Worm (Caenorhabditis elegans): ENCODE results near the gene Y49E10.27.

Y49E10.27 gene

DNA sequence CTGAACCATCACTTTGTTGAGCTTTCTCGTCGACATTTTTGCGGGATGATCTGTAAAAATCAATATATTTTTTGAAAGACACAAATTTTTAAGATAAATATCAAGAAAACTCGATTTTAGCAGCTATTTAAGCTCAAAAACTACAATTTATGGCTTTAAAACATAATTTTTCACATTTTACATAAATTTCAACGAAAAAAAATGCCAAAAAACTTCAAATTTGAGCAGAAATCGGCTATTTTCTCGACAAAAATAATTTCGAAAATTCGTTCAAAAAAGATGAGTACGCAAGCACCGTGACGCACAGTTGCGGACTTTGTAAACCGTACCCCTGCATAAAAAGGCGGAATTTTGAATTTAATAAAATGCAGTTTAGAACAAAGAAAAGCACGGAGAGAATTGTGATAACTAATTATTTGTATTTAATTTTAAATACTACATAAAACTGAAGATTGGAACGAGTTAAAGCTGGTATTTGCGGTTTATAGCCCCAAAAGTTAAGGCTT, 4.6 kb upstream of the Y49E10.27 start, which contains the start of gene snr-6:
snr-6 (minus strand) TSS at position 51 of the 506 bp plus-strand sequence.
- TF ChIP-seq ztf-11 (tag; optimal IDR thresholded peaks at IDR 0.05) (no peak), unc-120 (tag; optimal IDR thresholded peaks at IDR 0.05; ENCODE audit: poor library complexity, severe bottlenecking) (peak; percentile 2), ces-1 (GFP tag; optimal IDR thresholded peaks at IDR 0.05) (peak; percentile 61), drap-1 (GFP tag; optimal IDR thresholded peaks at IDR 0.05) (peak; percentile 7), lsy-2 (tag; optimal IDR thresholded peaks at IDR 0.05) (peak; percentile 98), M03D4.4 (tag; optimal IDR thresholded peaks at IDR 0.05) (peak; percentile 9), pha-4 (tag; optimal IDR thresholded peaks at IDR 0.05) (peak; percentile 60), ceh-39 (tag; optimal IDR thresholded peaks at IDR 0.05) (peak; percentile 23), mls-2 (tag; optimal IDR thresholded peaks at IDR 0.05) (no peak), unc-62 (GFP tag; optimal IDR thresholded peaks at IDR 0.05) (peak; percentile 3), tbx-8 (GFP tag; optimal IDR thresholded peaks at IDR 0.05) (no peak), nhr-237 (tag; optimal IDR thresholded peaks at IDR 0.05) (peak; percentile 73), sptf-1 (tag; optimal IDR thresholded peaks at IDR 0.05) (peak; percentile 12), mep-1 (tag; optimal IDR thresholded peaks at IDR 0.05) (peak; percentile 86), ceh-83 (GFP tag; optimal IDR thresholded peaks at IDR 0.05) (peak; percentile 23), cnd-1 (tag; optimal IDR thresholded peaks at IDR 0.05) (no peak), lin-13 (tag; optimal IDR thresholded peaks at IDR 0.05) (peak; percentile 52), bed-3 (GFP tag; optimal IDR thresholded peaks at IDR 0.05) (no peak), hlh-1 (tag; optimal IDR thresholded peaks at IDR 0.05) (peak; percentile 50)

DNA sequence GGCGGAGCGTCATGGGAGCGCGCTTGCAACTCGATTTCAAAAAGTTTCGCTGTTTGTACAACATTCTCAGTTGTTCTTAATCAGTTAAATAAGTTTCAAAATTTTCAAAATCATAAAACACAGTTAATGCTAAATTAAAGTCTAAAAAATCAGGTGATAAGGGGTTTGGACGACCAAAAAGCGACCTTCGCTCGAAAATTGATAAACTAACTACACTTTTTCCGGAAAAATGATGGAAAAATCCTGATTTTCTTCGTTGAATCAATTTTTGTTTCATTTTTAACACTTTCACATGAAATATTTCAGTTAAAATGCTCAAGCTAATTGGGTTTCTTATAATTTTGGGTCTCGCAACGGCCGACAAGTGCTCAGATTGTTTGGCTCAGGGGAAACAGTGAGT, 4.0 kb upstream of the Y49E10.27 start, which contains the start of gene Y49E10.16:
Y49E10.16 (plus strand) TSS at position 301 of the 400 bp plus-strand sequence.
- TF ChIP-seq ham-2 (GFP tag; optimal IDR thresholded peaks at IDR 0.05) (no peak), mls-2 (tag; optimal IDR thresholded peaks at IDR 0.05) (no peak), bed-3 (GFP tag; optimal IDR thresholded peaks at IDR 0.05) (no peak), mep-1 (tag; optimal IDR thresholded peaks at IDR 0.05) (no peak), ztf-11 (tag; optimal IDR thresholded peaks at IDR 0.05) (no peak), elt-1 (tag; optimal IDR thresholded peaks at IDR 0.05; ENCODE audit: borderline replicate concordance, insufficient read depth) (no peak)

DNA sequence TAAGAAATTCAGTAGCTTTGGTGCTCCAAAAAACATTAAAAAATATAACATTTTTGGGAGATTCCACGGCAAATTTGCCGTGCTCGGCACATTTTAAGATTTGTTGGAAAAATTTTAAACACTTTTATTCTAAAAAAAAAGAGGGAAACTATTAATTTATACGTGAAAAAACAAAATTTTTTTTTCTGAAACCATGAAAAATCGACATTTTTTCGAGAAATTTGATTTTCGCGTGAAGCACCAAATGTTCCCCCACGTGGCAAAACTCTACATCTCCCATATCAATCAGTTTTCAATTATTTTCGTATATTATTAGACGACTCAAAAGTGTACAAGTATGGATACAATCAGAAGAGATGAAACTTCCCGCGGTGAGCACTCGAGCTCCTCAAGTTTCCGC, 2.0 kb downstream of the Y49E10.27 start, which contains the start of gene fbxa-218:
fbxa-218 (plus strand) TSS at position 301 of the 400 bp plus-strand sequence.
- no peak for TF ChIP-seq nhr-12 (tag; optimal IDR thresholded peaks at IDR 0.05)
- no peak for TF ChIP-seq lin-13 (tag; optimal IDR thresholded peaks at IDR 0.05)
- no peak for TF ChIP-seq M03D4.4 (tag; optimal IDR thresholded peaks at IDR 0.05)
- TF ChIP-seq bed-3 (GFP tag; optimal IDR thresholded peaks at IDR 0.05): no peak
- no peak for TF ChIP-seq blmp-1 (tag; optimal IDR thresholded peaks at IDR 0.05)
- no peak for TF ChIP-seq mls-2 (tag; optimal IDR thresholded peaks at IDR 0.05)
- no peak for TF ChIP-seq pha-4 (tag; optimal IDR thresholded peaks at IDR 0.05)
- TF ChIP-seq ceh-83 (GFP tag; optimal IDR thresholded peaks at IDR 0.05): no peak
- no peak for TF ChIP-seq mep-1 (tag; optimal IDR thresholded peaks at IDR 0.05)
- TF ChIP-seq unc-62 (GFP tag; optimal IDR thresholded peaks at IDR 0.05): no peak
- no peak for TF ChIP-seq lin-32 (GFP tag; optimal IDR thresholded peaks at IDR 0.05)
- TF ChIP-seq elt-1 (tag; optimal IDR thresholded peaks at IDR 0.05; ENCODE audit: borderline replicate concordance, insufficient read depth): no peak
- no peak for TF ChIP-seq mab-5 (tag; optimal IDR thresholded peaks at IDR 0.05)
- TF ChIP-seq unc-120 (tag; optimal IDR thresholded peaks at IDR 0.05; ENCODE audit: poor library complexity, severe bottlenecking): no peak
- no peak for TF ChIP-seq drap-1 (GFP tag; optimal IDR thresholded peaks at IDR 0.05)
- TF ChIP-seq nhr-76 (tag; optimal IDR thresholded peaks at IDR 0.05): no peak
- TF ChIP-seq nhr-237 (tag; optimal IDR thresholded peaks at IDR 0.05): no peak
- TF ChIP-seq hlh-1 (tag; optimal IDR thresholded peaks at IDR 0.05): no peak
- TF ChIP-seq elt-3 (tag; optimal IDR thresholded peaks at IDR 0.05): no peak
- no peak for TF ChIP-seq ceh-43 (GFP tag; optimal IDR thresholded peaks at IDR 0.05)

DNA sequence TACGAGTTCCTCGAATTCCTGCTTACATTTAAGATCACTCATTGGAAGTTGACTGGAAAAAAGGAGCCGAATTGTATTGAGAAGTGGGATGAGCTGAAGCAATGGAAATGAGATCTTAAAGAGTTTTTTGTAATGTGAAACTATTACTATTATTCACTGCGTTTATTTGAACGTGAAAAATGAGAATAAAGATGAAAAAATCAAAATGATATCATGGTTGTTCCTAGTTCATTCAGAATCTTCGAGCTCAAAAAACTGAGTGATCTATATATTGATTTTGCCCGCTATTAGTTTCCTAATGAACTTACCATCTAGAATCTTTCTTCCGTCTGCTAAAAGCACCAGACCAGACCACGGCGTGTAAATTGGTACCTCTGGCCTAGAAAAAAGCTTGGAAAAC, 2.8 kb downstream of the Y49E10.27 start:
- TF ChIP-seq ztf-11 (tag; optimal IDR thresholded peaks at IDR 0.05) (no peak), lin-13 (tag; optimal IDR thresholded peaks at IDR 0.05) (no peak), sptf-1 (tag; optimal IDR thresholded peaks at IDR 0.05) (no peak), tbx-8 (GFP tag; optimal IDR thresholded peaks at IDR 0.05) (no peak), sem-2 (GFP tag; optimal IDR thresholded peaks at IDR 0.05) (no peak), nhr-28 (tag; optimal IDR thresholded peaks at IDR 0.05) (no peak), ceh-39 (tag; optimal IDR thresholded peaks at IDR 0.05) (no peak), nhr-2 (tag; optimal IDR thresholded peaks at IDR 0.05) (no peak)
